Worm (Caenorhabditis elegans) whole organism, mixed stage, embryonic: ENCODE data around the gene tsp-1.

Experiments used
- bed-3 ChIP-seq: fragments of 200-800 bp; sonication (Bioruptor generic); optimal IDR thresholded peaks from 3 replicates; lab custom pipeline; 2018; ENCODE audit warnings: mild to moderate bottlenecking, missing genetic modification characterization, moderate library complexity, missing compliant biosample characterization
- cnd-1 ChIP-seq: fragments of 200-800 bp; sonication (Bioruptor generic); optimal IDR thresholded peaks from 2 replicates; lab custom pipeline; 2018; ENCODE audit warnings: mild to moderate bottlenecking, missing genetic modification characterization, missing compliant biosample characterization
- drap-1 ChIP-seq: fragments of 200-800 bp; sonication (Bioruptor generic); optimal IDR thresholded peaks from 3 replicates; lab custom pipeline; 2018; ENCODE audit warnings: mild to moderate bottlenecking, missing genetic modification characterization, missing compliant biosample characterization
- hlh-1 ChIP-seq: fragments of 150-350 bp; optimal IDR thresholded peaks from 2 replicates; lab custom pipeline; 2014; ENCODE audit warnings: missing biosample characterization, missing genetic modification reagents, missing genetic modification characterization
- lin-32 ChIP-seq: fragments of 200-800 bp; sonication (Bioruptor generic); optimal IDR thresholded peaks from 2 replicates; lab custom pipeline; 2018; ENCODE audit warnings: mild to moderate bottlenecking, missing genetic modification characterization, missing compliant biosample characterization
- nhr-12 ChIP-seq: fragments of 150-350 bp; optimal IDR thresholded peaks from 2 replicates; lab custom pipeline; 2014; ENCODE audit warnings: missing biosample characterization, missing genetic modification characterization
- nhr-237 ChIP-seq: fragments of 150-350 bp; optimal IDR thresholded peaks from 2 replicates; lab custom pipeline; 2014; ENCODE audit warnings: missing biosample characterization, missing genetic modification characterization
- nhr-76 ChIP-seq: sonication (generic microtip); optimal IDR thresholded peaks from 2 replicates; lab custom pipeline; 2017; ENCODE audit warnings: missing biosample characterization, missing genetic modification characterization
- ztf-11 ChIP-seq: fragments of 150-350 bp; optimal IDR thresholded peaks from 2 replicates; lab custom pipeline; 2014; ENCODE audit warnings: missing biosample characterization, missing genetic modification characterization

DNA sequence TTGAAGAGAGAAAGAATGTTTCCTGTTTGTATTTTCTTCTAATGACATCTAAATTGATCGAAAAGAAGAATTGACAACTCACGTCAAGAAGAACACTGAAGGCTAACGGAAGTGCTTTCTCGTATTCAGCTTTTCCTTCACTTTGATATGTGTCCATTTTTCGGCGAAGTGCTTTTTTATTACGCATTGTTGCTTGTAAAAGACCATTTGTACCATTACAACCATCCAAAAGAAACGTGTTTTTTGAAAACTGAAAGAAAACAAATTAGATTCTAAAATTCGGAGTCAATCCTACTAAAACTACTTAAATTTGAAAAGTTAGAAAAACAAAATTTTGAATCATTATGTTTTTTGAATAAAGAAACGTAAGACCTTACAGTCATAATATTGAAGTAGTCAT is 40.2 kb downstream of the tsp-1 start:
- no peak for TF ChIP-seq drap-1
- TF ChIP-seq ztf-11 (tag; lab: Kevin White, UChicago), result no peak
- TF ChIP-seq cnd-1, result no peak
- no peak for TF ChIP-seq nhr-237
- TF ChIP-seq nhr-76 (tag; lab: Kevin White, UChicago), result no peak
- no peak for TF ChIP-seq lin-32
- TF ChIP-seq hlh-1, result no peak
- TF ChIP-seq nhr-12 (tag; lab: Kevin White, UChicago), result no peak
- no peak for TF ChIP-seq bed-3 (GFP tag; lab: Kevin White, UChicago)
